Fruit fly (Drosophila melanogaster): ENCODE results near the gene Dhfr.

The Dhfr gene

DNA sequence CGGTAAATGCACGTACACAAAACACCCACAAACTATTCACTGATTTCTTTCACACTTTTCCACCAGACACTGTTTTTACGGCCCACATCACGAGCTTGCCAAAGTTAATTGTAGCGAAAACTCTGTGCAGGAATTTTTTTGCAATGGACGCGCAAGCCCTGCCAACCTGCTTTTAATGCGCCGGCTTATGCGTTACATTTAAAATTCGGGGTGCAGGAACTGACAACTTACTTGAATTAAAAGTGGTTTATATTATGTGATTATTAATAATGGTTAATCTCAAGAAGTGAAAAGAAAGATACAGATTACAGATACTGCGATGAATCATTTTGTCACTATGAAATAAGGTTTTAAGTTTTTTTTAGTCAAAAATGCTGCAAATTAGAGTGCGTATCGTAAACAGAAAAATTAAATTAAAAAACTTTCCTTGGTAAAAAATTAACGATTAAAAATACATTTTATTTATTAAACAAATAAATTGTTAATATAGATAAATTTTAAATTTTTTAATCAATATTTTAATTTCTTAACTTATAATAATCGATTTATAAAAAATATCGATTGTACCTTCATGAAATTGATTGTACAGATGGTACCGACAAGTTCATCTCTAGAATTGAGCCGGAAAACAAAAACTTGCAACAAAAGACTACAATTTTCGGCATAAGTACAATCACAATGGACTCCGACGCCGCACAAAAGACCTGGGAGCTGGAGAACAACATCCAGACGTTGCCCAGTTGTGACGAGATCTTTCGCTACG, 11.3 kb upstream of the Dhfr start, which contains the start of the genes CG42232 and CSN5 (continued):
- no peak for TF ChIP-seq CG42726 (GFP tag; IDR thresholded peaks at IDR 0.05; ENCODE audit: partially characterized antibody)
- no peak for TF ChIP-seq CG11723 (GFP tag; optimal IDR thresholded peaks at IDR 0.05)
- peak; percentile 87 for TF ChIP-seq CG14710 (tag; optimal IDR thresholded peaks at IDR 0.05)
- no peak for TF ChIP-seq bsh (GFP tag; optimal IDR thresholded peaks at IDR 0.05)
- TF ChIP-seq chinmo (GFP tag; IDR thresholded peaks at IDR 0.05; ENCODE audit: partially characterized antibody) = no peak
- peak; percentile 21; the same call in 1 of the 2 replicates for TF ChIP-seq E2f1 (GFP tag; IDR thresholded peaks at IDR 0.05)
- peak; percentile 17 for TF ChIP-seq gfzf (GFP tag; optimal IDR thresholded peaks at IDR 0.05)
- no peak for TF ChIP-seq CG18011 (GFP tag; optimal IDR thresholded peaks at IDR 0.05)
- 0 out of 3 replicates have a peak, but pooled peaks have one; percentile 43 for TF ChIP-seq HLH4C (GFP tag; IDR thresholded peaks at IDR 0.05; ENCODE audit: partially characterized antibody)
- TF ChIP-seq NC2α (GFP tag; optimal IDR thresholded peaks at IDR 0.05) = no peak
- no peak for TF ChIP-seq CG10543 (GFP tag; optimal IDR thresholded peaks at IDR 0.05)
- no peak for TF ChIP-seq CG2889 (GFP tag; IDR thresholded peaks at IDR 0.05)
- no peak for TF ChIP-seq GATAe (GFP tag; conservative IDR thresholded peaks at IDR 0.05)
- no peak for TF ChIP-seq CG6765 (GFP tag; optimal IDR thresholded peaks at IDR 0.05)
- TF ChIP-seq CG11085 (GFP tag; IDR thresholded peaks at IDR 0.05) = peak; percentile 36; the same call in 1 of the 2 replicates
- TF ChIP-seq tna (GFP tag; IDR thresholded peaks at IDR 0.05; ENCODE audit: partially characterized antibody) = no peak
- peak; percentile 13 for TF ChIP-seq CG4617 (GFP tag; optimal IDR thresholded peaks at IDR 0.05; ENCODE audit: borderline replicate concordance)
- TF ChIP-seq CG12659 (GFP tag; optimal IDR thresholded peaks at IDR 0.05) = peak; percentile 73
- TF ChIP-seq cas (GFP tag; IDR thresholded peaks at IDR 0.05) = peak; percentile 31; the same call in 1 of the 2 replicates
- TF ChIP-seq mam (GFP tag; optimal IDR thresholded peaks at IDR 0.05) = peak; percentile 69
- TF ChIP-seq CG10959 (GFP tag; IDR thresholded peaks at IDR 0.05) = no peak
- TF ChIP-seq Ets97D (GFP tag; optimal IDR thresholded peaks at IDR 0.05) = peak; percentile 32
- TF ChIP-seq br (optimal IDR thresholded peaks at IDR 0.05) = no peak
- TF ChIP-seq btn (GFP tag; optimal IDR thresholded peaks at IDR 0.05) = no peak
- no peak for TF ChIP-seq Antp (GFP tag; optimal IDR thresholded peaks at IDR 0.05)
- peak; percentile 45 for TF ChIP-seq CG10462 (GFP tag; optimal IDR thresholded peaks at IDR 0.05)
- no peak for TF ChIP-seq CG7839 (tag; optimal IDR thresholded peaks at IDR 0.05)
- no peak for TF ChIP-seq hth (optimal IDR thresholded peaks at IDR 0.05)
- TF ChIP-seq gt (GFP tag; IDR thresholded peaks at IDR 0.05) = no peak
- peak; percentile 45; the same call in 1 of the 2 replicates for TF ChIP-seq ttk (GFP tag; IDR thresholded peaks at IDR 0.05)
- TF ChIP-seq Hr51 (GFP tag; optimal IDR thresholded peaks at IDR 0.05) = peak in 1 of 2 experiments; percentile 36
- peak; percentile 82 for TF ChIP-seq CG12391 (tag; optimal IDR thresholded peaks at IDR 0.05)
- no peak for TF ChIP-seq zen2 (GFP tag; IDR thresholded peaks at IDR 0.05; ENCODE audit: partially characterized antibody)
- TF ChIP-seq aop (GFP tag; IDR thresholded peaks at IDR 0.05) = no peak
- peak; percentile 1 for TF ChIP-seq Dad (GFP tag; optimal IDR thresholded peaks at IDR 0.05)
- no peak for TF ChIP-seq gsb-n (tag; optimal IDR thresholded peaks at IDR 0.05)
- TF ChIP-seq Sin3A (optimal IDR thresholded peaks at IDR 0.05) = peak; percentile 18
- TF ChIP-seq p53 (GFP tag; optimal IDR thresholded peaks at IDR 0.05) = peak; percentile 49
- no peak for TF ChIP-seq Mes4 (GFP tag; optimal IDR thresholded peaks at IDR 0.05)
- TF ChIP-seq z (GFP tag; IDR thresholded peaks at IDR 0.05) = no peak
- TF ChIP-seq fu2 (GFP tag; optimal IDR thresholded peaks at IDR 0.05) = no peak
- TF ChIP-seq CG10366 (GFP tag; IDR thresholded peaks at IDR 0.05) = no peak; the same call in 1 of the 2 replicates
- no peak for TF ChIP-seq CG17568 (GFP tag; optimal IDR thresholded peaks at IDR 0.05)
- no peak for TF ChIP-seq CG12219 (GFP tag; optimal IDR thresholded peaks at IDR 0.05)
- TF ChIP-seq sisA (GFP tag; IDR thresholded peaks at IDR 0.05) = peak; percentile 51; the same call in 1 of the 2 replicates
- TF ChIP-seq CG4282 (GFP tag; optimal IDR thresholded peaks at IDR 0.05) = no peak
- TF ChIP-seq Deaf1 (tag; optimal IDR thresholded peaks at IDR 0.05) = no peak
- no peak for TF ChIP-seq sim (GFP tag; IDR thresholded peaks at IDR 0.05)
- no peak for TF ChIP-seq Blimp-1 (GFP tag; optimal IDR thresholded peaks at IDR 0.05)
